Worm (Caenorhabditis elegans): ENCODE data around the gene C13G5.2.

Gene C13G5.2

ce11 chrIII:8611282-8611681 lies 7.0 kb downstream of the C13G5.2 start:
- no peak for TF ChIP-seq saeg-2 (GFP tag; IDR thresholded peaks at IDR 0.05)
- no peak for TF ChIP-seq zfp-2 (tag; optimal IDR thresholded peaks at IDR 0.05)
- no peak for TF ChIP-seq nhr-237 (tag; optimal IDR thresholded peaks at IDR 0.05)
- TF ChIP-seq daf-8 (GFP tag; IDR thresholded peaks at IDR 0.05) = no peak
- TF ChIP-seq lin-39 (tag; optimal IDR thresholded peaks at IDR 0.05) = no peak
- peak; percentile 76 for TF ChIP-seq zip-2 (tag; optimal IDR thresholded peaks at IDR 0.05)
- TF ChIP-seq T26A8.4 (GFP tag; IDR thresholded peaks at IDR 0.05) = no peak

- no peak for TF ChIP-seq nhr-77 (tag; optimal IDR thresholded peaks at IDR 0.05)
- TF ChIP-seq nhr-10 (tag; optimal IDR thresholded peaks at IDR 0.05) = no peak
- no peak for TF ChIP-seq ztf-7 (tag; optimal IDR thresholded peaks at IDR 0.05)
- TF ChIP-seq snpc-1.2 (GFP tag; IDR thresholded peaks at IDR 0.05) = no peak
- no peak for TF ChIP-seq nhr-25 (tag; optimal IDR thresholded peaks at IDR 0.05; ENCODE audit: borderline replicate concordance, insufficient read depth)
- no peak for TF ChIP-seq madf-5 (GFP tag; IDR thresholded peaks at IDR 0.05)
- TF ChIP-seq egl-27 (tag; optimal IDR thresholded peaks at IDR 0.05) = no peak
- TF ChIP-seq snpc-4 (tag; optimal IDR thresholded peaks at IDR 0.05) = no peak
- no peak for TF ChIP-seq lim-7 (GFP tag; IDR thresholded peaks at IDR 0.05)
- TF ChIP-seq fkh-10 (GFP tag; optimal IDR thresholded peaks at IDR 0.05) = no peak
- no peak for TF ChIP-seq F26F4.8 (GFP tag; conservative IDR thresholded peaks at IDR 0.05)
- no peak for TF ChIP-seq dmd-6 (GFP tag; IDR thresholded peaks at IDR 0.05)
- TF ChIP-seq hmg-1.1 (GFP tag; IDR thresholded peaks at IDR 0.05) = no peak
- no peak for TF ChIP-seq lin-13 (GFP tag; optimal IDR thresholded peaks at IDR 0.05)
- no peak for TF ChIP-seq nhr-42 (GFP tag; IDR thresholded peaks at IDR 0.05)
- no peak for TF ChIP-seq madf-9 (GFP tag; conservative IDR thresholded peaks at IDR 0.05)
- TF ChIP-seq ceh-32 (tag; optimal IDR thresholded peaks at IDR 0.05; ENCODE audit: poor library complexity) = no peak
These were observed 8.6 kb downstream of the C13G5.2 start, which contains the start of gene C06E1.9 for ce11 chrIII:8609683-8610082. TSS of gene C06E1.9 (minus strand) at chrIII:8609783.

- TF ChIP-seq unc-130 (GFP tag; optimal IDR thresholded peaks at IDR 0.05) (no peak), mxl-3 (GFP tag; optimal IDR thresholded peaks at IDR 0.05) (no peak), daf-8 (GFP tag; IDR thresholded peaks at IDR 0.05) (no peak), aly-2 (tag; optimal IDR thresholded peaks at IDR 0.05) (no peak), set-16 (GFP tag; IDR thresholded peaks at IDR 0.05) (no peak), F37D6.2 (tag; optimal IDR thresholded peaks at IDR 0.05) (no peak), zfp-3 (GFP tag; conservative IDR thresholded peaks at IDR 0.05) (no peak), unc-62 (GFP tag; optimal IDR thresholded peaks at IDR 0.05 in 1 of 2) (peak in 1 of 2 experiments; percentile 56), unc-62 (tag; optimal IDR thresholded peaks at IDR 0.05) (no peak)
These were observed 12.7 kb downstream of the C13G5.2 start, which contains the start of gene C06E1.1 for ce11 chrIII:8605532-8605931. TSS of gene C06E1.1 (plus strand) at chrIII:8605832.

ce11 chrIII:8602148-8602547 lies 16.1 kb downstream of the C13G5.2 start:
- no peak for TF ChIP-seq sdz-12 (GFP tag; optimal IDR thresholded peaks at IDR 0.05)
- no peak for TF ChIP-seq gei-8 (GFP tag; optimal IDR thresholded peaks at IDR 0.05)
- no peak for TF ChIP-seq dmd-8 (GFP tag; IDR thresholded peaks at IDR 0.05)
- TF ChIP-seq Y75B8A.6 (GFP tag; IDR thresholded peaks at IDR 0.05) = no peak
- no peak for TF ChIP-seq arid-1 (GFP tag; conservative IDR thresholded peaks at IDR 0.05)
- TF ChIP-seq snpc-4 (tag; optimal IDR thresholded peaks at IDR 0.05) = no peak
- no peak for TF ChIP-seq D1046.2 (GFP tag; IDR thresholded peaks at IDR 0.05)
